Fruit fly (Drosophila melanogaster): ENCODE measurements around the gene rept.

The rept gene

dm6 chr3L:19234922-19235702 lies 20.0 kb upstream of the rept start, which contains the start of gene fz2 (continued):
- TF ChIP-seq shn (GFP tag; optimal IDR thresholded peaks at IDR 0.05) (no peak), fd3F (GFP tag; optimal IDR thresholded peaks at IDR 0.05) (no peak), CkIIα-i1 (GFP tag; IDR thresholded peaks at IDR 0.05) (no peak), CG18619 (GFP tag; optimal IDR thresholded peaks at IDR 0.05) (no peak), da (GFP tag; optimal IDR thresholded peaks at IDR 0.05) (no peak), dmrt99B (tag; optimal IDR thresholded peaks at IDR 0.05) (no peak), Six4 (GFP tag; optimal IDR thresholded peaks at IDR 0.05) (no peak), fd102C (GFP tag; optimal IDR thresholded peaks at IDR 0.05) (no peak), dysf (GFP tag; IDR thresholded peaks at IDR 0.05) (no peak), bowl (GFP tag; IDR thresholded peaks at IDR 0.05) (no peak), Sry-β (GFP tag; optimal IDR thresholded peaks at IDR 0.05) (no peak), Vsx1 (GFP tag; optimal IDR thresholded peaks at IDR 0.05) (no peak), otp (GFP tag; IDR thresholded peaks at IDR 0.05) (no peak), CG3838 (GFP tag; optimal IDR thresholded peaks at IDR 0.05) (no peak), CG15269 (tag; optimal IDR thresholded peaks at IDR 0.05) (no peak), slp2 (GFP tag; optimal IDR thresholded peaks at IDR 0.05) (no peak), gsb (GFP tag; IDR thresholded peaks at IDR 0.05) (no peak), Hr78 (GFP tag; optimal IDR thresholded peaks at IDR 0.05) (no peak), klu (GFP tag; IDR thresholded peaks at IDR 0.05) (no peak), Ada2b (GFP tag; IDR thresholded peaks at IDR 0.05) (no peak), CG32532 (GFP tag; IDR thresholded peaks at IDR 0.05) (0 out of 2 replicates have a peak, but pooled peaks have one; percentile 20), Adf1 (GFP tag; IDR thresholded peaks at IDR 0.05) (peak; percentile 96), NfI (GFP tag; optimal IDR thresholded peaks at IDR 0.05) (no peak), mam (GFP tag; optimal IDR thresholded peaks at IDR 0.05) (no peak), HLHmδ (GFP tag; optimal IDR thresholded peaks at IDR 0.05) (no peak), CG10267 (tag; optimal IDR thresholded peaks at IDR 0.05) (no peak), CG11560 (tag; IDR thresholded peaks at IDR 0.05) (no peak), CG7963 (GFP tag; IDR thresholded peaks at IDR 0.05; ENCODE audit: partially characterized antibody) (no peak), CG34376 (GFP tag; optimal IDR thresholded peaks at IDR 0.05) (peak; percentile 27), pum (GFP tag; optimal IDR thresholded peaks at IDR 0.05) (no peak), CG3726 (GFP tag; IDR thresholded peaks at IDR 0.05) (no peak), CG15601 (tag; optimal IDR thresholded peaks at IDR 0.05) (no peak), Dek (tag; optimal IDR thresholded peaks at IDR 0.05) (no peak), Bteb2 (GFP tag; optimal IDR thresholded peaks at IDR 0.05) (no peak), CG11093 (GFP tag; IDR thresholded peaks at IDR 0.05) (no peak), ci (GFP tag; IDR thresholded peaks at IDR 0.05) (0 out of 3 replicates have a peak, but pooled peaks have one; percentile 7), BEAF-32 (GFP tag; optimal IDR thresholded peaks at IDR 0.05) (no peak), rib (GFP tag; IDR thresholded peaks at IDR 0.05) (0 out of 2 replicates have a peak, but pooled peaks have one; percentile 28), maf-S (GFP tag; optimal IDR thresholded peaks at IDR 0.05) (no peak)

dm6 chr3L:19236060-19236459 lies 19.1 kb upstream of the rept start, which contains the start of gene CG33647:
TSS of gene CG33647 (plus strand) at chr3L:19236360.
- TF ChIP-seq CG2889 (GFP tag; IDR thresholded peaks at IDR 0.05) (no peak), dpn (GFP tag; optimal IDR thresholded peaks at IDR 0.05) (no peak)

Measured in whole organism, embryonic.